Fruit fly (Drosophila melanogaster): ENCODE results near the gene CG43448.

The CG43448 gene

DNA sequence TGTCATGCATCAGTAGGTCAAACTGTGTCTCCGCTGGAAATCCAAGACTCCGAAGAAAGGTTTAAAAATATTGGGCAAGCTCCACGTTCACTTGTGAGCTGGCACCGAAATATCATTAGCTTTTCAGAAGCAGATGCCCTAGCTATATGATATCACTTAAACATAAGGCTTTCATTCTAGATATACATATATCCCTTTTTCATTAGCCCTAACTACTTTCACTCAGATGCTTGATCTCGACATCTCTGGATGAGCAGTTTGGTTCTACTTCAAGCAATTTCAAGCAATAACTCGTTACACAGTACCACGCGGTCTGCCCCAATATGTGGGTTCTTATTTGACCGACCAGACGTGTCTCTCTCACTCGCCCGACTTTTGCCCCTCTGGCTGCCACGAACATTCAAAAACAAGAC, 46.1 kb downstream of the CG43448 start:
- TF ChIP-seq gl (tag; optimal IDR thresholded peaks at IDR 0.05) (no peak), Pif1B (GFP tag; optimal IDR thresholded peaks at IDR 0.05) (peak; percentile 65), rn (GFP tag; IDR thresholded peaks at IDR 0.05) (no peak), CG14655 (GFP tag; optimal IDR thresholded peaks at IDR 0.05) (peak; percentile 48), D1 (tag; optimal IDR thresholded peaks at IDR 0.05) (no peak), CG13204 (GFP tag; optimal IDR thresholded peaks at IDR 0.05) (no peak), CG4496 (GFP tag; IDR thresholded peaks at IDR 0.05) (no peak), CG15710 (tag; optimal IDR thresholded peaks at IDR 0.05) (peak; percentile 43), Snoo (tag; optimal IDR thresholded peaks at IDR 0.05) (peak; percentile 48), EcR (GFP tag; optimal IDR thresholded peaks at IDR 0.05) (no peak), fd96Ca (GFP tag; IDR thresholded peaks at IDR 0.05) (no peak), CG8301 (tag; optimal IDR thresholded peaks at IDR 0.05) (peak; percentile 42), CG32121 (GFP tag; IDR thresholded peaks at IDR 0.05) (no peak), CG17806 (tag; optimal IDR thresholded peaks at IDR 0.05) (no peak), CG12605 (GFP tag; IDR thresholded peaks at IDR 0.05) (no peak), CG10348 (GFP tag; IDR thresholded peaks at IDR 0.05) (no peak), CG34367 (tag; optimal IDR thresholded peaks at IDR 0.05) (peak; percentile 29), Ets98B (GFP tag; IDR thresholded peaks at IDR 0.05) (no peak), Pif1A (GFP tag; optimal IDR thresholded peaks at IDR 0.05) (peak; percentile 67), CG9948 (tag; optimal IDR thresholded peaks at IDR 0.05) (peak; percentile 27), CG8159 (tag; optimal IDR thresholded peaks at IDR 0.05) (no peak)

DNA sequence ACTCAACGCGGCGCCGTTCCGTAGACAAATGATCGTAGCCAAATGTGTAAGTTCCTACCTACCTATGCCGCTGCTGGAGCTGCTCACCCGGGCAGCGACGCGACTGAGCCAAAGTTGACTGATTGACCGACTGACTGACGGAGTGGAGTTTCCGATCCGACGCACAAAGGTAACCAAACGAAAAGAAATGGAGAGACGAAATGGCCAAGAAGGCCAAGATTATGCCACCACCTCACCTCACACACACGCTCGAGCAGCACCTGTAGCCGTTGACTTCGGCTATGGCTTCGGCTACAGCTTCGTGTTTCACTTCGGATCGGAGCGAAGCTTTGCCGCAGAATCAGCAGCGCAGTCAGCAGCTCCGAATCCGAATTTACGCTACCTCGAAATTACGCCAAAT, 46.5 kb downstream of the CG43448 start, which contains the start of gene CG9747:
CG9747 (minus strand) TSS at position 206 of the 400 bp plus-strand sequence.
- TF ChIP-seq EcR (GFP tag; optimal IDR thresholded peaks at IDR 0.05) (peak; percentile 18), Pif1B (GFP tag; optimal IDR thresholded peaks at IDR 0.05) (no peak), CG32121 (GFP tag; IDR thresholded peaks at IDR 0.05) (no peak), CG17806 (tag; optimal IDR thresholded peaks at IDR 0.05) (no peak), gl (tag; optimal IDR thresholded peaks at IDR 0.05) (no peak)

dm6 chr3R:30189836-30190235, 47.7 kb downstream of the CG43448 start:
- TF ChIP-seq fd96Ca (GFP tag; IDR thresholded peaks at IDR 0.05) (peak; percentile 58; the same call in 1 of the 3 replicates), EcR (GFP tag; optimal IDR thresholded peaks at IDR 0.05) (no peak), CG4496 (GFP tag; IDR thresholded peaks at IDR 0.05) (peak; percentile 59; the same call in 2 of the 3 replicates), CG14655 (GFP tag; optimal IDR thresholded peaks at IDR 0.05) (peak; percentile 37), CG8301 (tag; optimal IDR thresholded peaks at IDR 0.05) (peak; percentile 31), Pif1A (GFP tag; optimal IDR thresholded peaks at IDR 0.05) (peak; percentile 67), Ets98B (GFP tag; IDR thresholded peaks at IDR 0.05) (peak; percentile 29; the same call in 1 of the 2 replicates), CG17806 (tag; optimal IDR thresholded peaks at IDR 0.05) (peak; percentile 67), CG32121 (GFP tag; IDR thresholded peaks at IDR 0.05) (peak; percentile 35; the same call in 1 of the 2 replicates), CG34367 (tag; optimal IDR thresholded peaks at IDR 0.05) (peak; percentile 41), CG13204 (GFP tag; optimal IDR thresholded peaks at IDR 0.05) (no peak), gl (tag; optimal IDR thresholded peaks at IDR 0.05) (peak; percentile 35), D1 (tag; optimal IDR thresholded peaks at IDR 0.05) (no peak), CG9948 (tag; optimal IDR thresholded peaks at IDR 0.05) (peak; percentile 62), CG12605 (GFP tag; IDR thresholded peaks at IDR 0.05) (no peak), Pif1B (GFP tag; optimal IDR thresholded peaks at IDR 0.05) (peak; percentile 51), CG8159 (tag; optimal IDR thresholded peaks at IDR 0.05) (peak; percentile 69), CG15710 (tag; optimal IDR thresholded peaks at IDR 0.05) (peak; percentile 59), rn (GFP tag; IDR thresholded peaks at IDR 0.05) (no peak), Snoo (tag; optimal IDR thresholded peaks at IDR 0.05) (peak; percentile 65), CG10348 (GFP tag; IDR thresholded peaks at IDR 0.05) (no peak)

dm6 chr3R:30189398-30189797, 48.1 kb downstream of the CG43448 start:
- no peak for TF ChIP-seq CG15710 (tag; optimal IDR thresholded peaks at IDR 0.05)
- no peak for TF ChIP-seq Ets98B (GFP tag; IDR thresholded peaks at IDR 0.05)
- TF ChIP-seq CG9948 (tag; optimal IDR thresholded peaks at IDR 0.05): no peak
- TF ChIP-seq fd96Ca (GFP tag; IDR thresholded peaks at IDR 0.05): no peak
- TF ChIP-seq CG17806 (tag; optimal IDR thresholded peaks at IDR 0.05): no peak
- TF ChIP-seq Pif1A (GFP tag; optimal IDR thresholded peaks at IDR 0.05): no peak
- no peak for TF ChIP-seq CG8301 (tag; optimal IDR thresholded peaks at IDR 0.05)

Data from whole organism, pupa.